Worm (Caenorhabditis elegans) whole organism, L3 larva: ENCODE measurements around the gene ceh-16.

ENCODE experiments used
- R02D3.7 ChIP-seq: fragments of 150-350 bp; optimal IDR thresholded peaks from 2 replicates; lab custom pipeline; 2014; ENCODE audit warnings: missing biosample characterization, missing genetic modification characterization
- ZK546.5 ChIP-seq: sonication (generic microtip); optimal IDR thresholded peaks from 2 replicates; lab custom pipeline; 2017; ENCODE audit warnings: missing biosample characterization, missing genetic modification characterization
- aly-2 ChIP-seq: fragments of 150-350 bp; optimal IDR thresholded peaks from 2 replicates; lab custom pipeline; 2014; ENCODE audit warnings: missing biosample characterization, missing genetic modification characterization
- ama-1 ChIP-seq: fragments of 150-350 bp; optimal IDR thresholded peaks from 2 replicates; lab custom pipeline; 2018
- ceh-16 ChIP-seq: sonication (generic microtip); optimal IDR thresholded peaks from 2 replicates; lab custom pipeline; 2017; ENCODE audit warnings: missing biosample characterization, missing genetic modification characterization
- ceh-28 ChIP-seq: fragments of 150-350 bp; optimal IDR thresholded peaks from 2 replicates; lab custom pipeline; 2014; ENCODE audit warnings: missing biosample characterization, missing genetic modification reagents, missing genetic modification characterization
- ceh-82 ChIP-seq: fragments of 150-350 bp; optimal IDR thresholded peaks from 2 replicates; lab custom pipeline; 2014; ENCODE audit warnings: missing biosample characterization, missing genetic modification characterization
- ceh-9 ChIP-seq: sonication (generic microtip); optimal IDR thresholded peaks from 2 replicates; lab custom pipeline; 2018; ENCODE audit warnings: missing biosample characterization, missing genetic modification characterization
- daf-12 ChIP-seq: fragments of 150-350 bp; optimal IDR thresholded peaks from 2 replicates; lab custom pipeline; 2014; ENCODE audit warnings: missing biosample characterization, missing genetic modification reagents, missing genetic modification characterization
- egl-27 ChIP-seq: sonication (generic microtip); optimal IDR thresholded peaks from 4 replicates; lab custom pipeline; 2017; ENCODE audit warnings: missing biosample characterization, missing genetic modification reagents, missing genetic modification characterization
- egl-5 ChIP-seq: fragments of 150-350 bp; optimal IDR thresholded peaks from 2 replicates; lab custom pipeline; 2017; ENCODE audit warnings: missing biosample characterization, missing genetic modification reagents, missing genetic modification characterization, inconsistent platforms
- elt-1 ChIP-seq: fragments of 150-350 bp; optimal IDR thresholded peaks from 2 replicates; lab custom pipeline; 2014; ENCODE audit warnings: missing biosample characterization, missing genetic modification characterization
- elt-2 ChIP-seq: sonication (generic microtip); optimal IDR thresholded peaks from 2 replicates; lab custom pipeline; 2016; ENCODE audit warnings: missing genetic modification reagents, mild to moderate bottlenecking, missing genetic modification characterization, missing compliant biosample characterization
- elt-3 ChIP-seq, 3 experiments: fragments of 150-350 bp in 1 of 3; sonication (generic microtip) in 2 of 3; optimal IDR thresholded peaks; 2 replicates in 2 of 3; 4 replicates in 1 of 3; lab custom pipeline; 2014 to 2017; ENCODE audit warnings: missing biosample characterization in 3 of 3, missing genetic modification characterization in 3 of 3
- fkh-10 ChIP-seq: sonication (generic microtip); optimal IDR thresholded peaks from 2 replicates; lab custom pipeline; 2017; ENCODE audit warnings: missing biosample characterization, missing genetic modification reagents, missing genetic modification characterization
- hmg-11 ChIP-seq: sonication (generic microtip); optimal IDR thresholded peaks from 2 replicates; lab custom pipeline; 2016; ENCODE audit warnings: missing genetic modification characterization, missing compliant biosample characterization
- jun-1 ChIP-seq: fragments of 150-350 bp; optimal IDR thresholded peaks from 2 replicates; lab custom pipeline; 2014; ENCODE audit warnings: missing biosample characterization, missing genetic modification reagents, missing genetic modification characterization
- lin-15B ChIP-seq: fragments of 150-350 bp; optimal IDR thresholded peaks from 2 replicates; lab custom pipeline; 2014; ENCODE audit warnings: missing biosample characterization, missing genetic modification characterization
- lin-39 ChIP-seq: fragments of 150-350 bp; optimal IDR thresholded peaks from 2 replicates; lab custom pipeline; 2018; ENCODE audit warnings: missing biosample characterization, missing genetic modification reagents, missing genetic modification characterization
- lsy-12 ChIP-seq: sonication (generic microtip); optimal IDR thresholded peaks from 2 replicates; lab custom pipeline; 2016; ENCODE audit warnings: mild to moderate bottlenecking, missing genetic modification characterization, missing compliant biosample characterization
- mdl-1 ChIP-seq: fragments of 150-350 bp; optimal IDR thresholded peaks from 2 replicates; lab custom pipeline; 2014; ENCODE audit warnings: missing biosample characterization, missing genetic modification characterization
- mml-1 ChIP-seq: fragments of 150-350 bp; sonication (generic microtip); optimal IDR thresholded peaks from 3 replicates; lab custom pipeline; 2014; ENCODE audit warnings: missing biosample characterization, missing genetic modification characterization
- nfya-1 ChIP-seq: sonication (generic microtip); optimal IDR thresholded peaks from 2 replicates; lab custom pipeline; 2017; ENCODE audit warnings: missing genetic modification characterization, mild to moderate bottlenecking, missing compliant biosample characterization, antibody characterized with exemption, moderate library complexity; ENCODE audit not compliant: insufficient read depth
- nhr-11 ChIP-seq: fragments of 150-350 bp; optimal IDR thresholded peaks from 2 replicates; lab custom pipeline; 2014; ENCODE audit warnings: missing biosample characterization, missing genetic modification characterization
- nhr-23 ChIP-seq: fragments of 150-350 bp; optimal IDR thresholded peaks from 2 replicates; lab custom pipeline; 2014; ENCODE audit warnings: missing biosample characterization, missing genetic modification reagents, missing genetic modification characterization
- nhr-237 ChIP-seq: fragments of 150-350 bp; optimal IDR thresholded peaks from 2 replicates; lab custom pipeline; 2014; ENCODE audit warnings: missing biosample characterization, missing genetic modification characterization
- nhr-25 ChIP-seq: sonication (generic microtip); optimal IDR thresholded peaks from 2 replicates; lab custom pipeline; 2017; ENCODE audit warnings: missing biosample characterization, missing genetic modification characterization
- nhr-28 ChIP-seq: fragments of 150-350 bp; optimal IDR thresholded peaks from 2 replicates; lab custom pipeline; 2014; ENCODE audit warnings: missing biosample characterization, missing genetic modification characterization
- nhr-43 ChIP-seq: sonication (generic microtip); optimal IDR thresholded peaks from 2 replicates; lab custom pipeline; 2016; ENCODE audit warnings: mild to moderate bottlenecking, missing genetic modification characterization, missing compliant biosample characterization; ENCODE audit not compliant: poor library complexity, severe bottlenecking
- nhr-67 ChIP-seq: fragments of 150-350 bp; optimal IDR thresholded peaks from 2 replicates; lab custom pipeline; 2014; ENCODE audit warnings: missing biosample characterization, missing genetic modification characterization
- nhr-76 ChIP-seq: fragments of 150-350 bp; sonication (generic microtip); optimal IDR thresholded peaks from 5 replicates; lab custom pipeline; 2014; ENCODE audit warnings: missing biosample characterization, missing genetic modification characterization
- nhr-77 ChIP-seq: fragments of 150-350 bp; optimal IDR thresholded peaks from 2 replicates; lab custom pipeline; 2014; ENCODE audit warnings: missing biosample characterization, missing genetic modification characterization
- pha-4 ChIP-seq: fragments of 150-350 bp; optimal IDR thresholded peaks from 2 replicates; lab custom pipeline; 2014; ENCODE audit warnings: missing biosample characterization, missing genetic modification reagents, missing genetic modification characterization
- pqm-1 ChIP-seq: fragments of 150-350 bp; optimal IDR thresholded peaks from 2 replicates; lab custom pipeline; 2017; ENCODE audit warnings: missing biosample characterization, missing genetic modification characterization, inconsistent platforms
- snpc-4 ChIP-seq: fragments of 150-350 bp; optimal IDR thresholded peaks from 2 replicates; lab custom pipeline; 2014; ENCODE audit warnings: missing biosample characterization, missing genetic modification characterization
- tbx-2 ChIP-seq: sonication (generic microtip); optimal IDR thresholded peaks from 2 replicates; lab custom pipeline; 2016; ENCODE audit warnings: mild to moderate bottlenecking, missing genetic modification characterization, missing compliant biosample characterization
- zag-1 ChIP-seq: fragments of 150-350 bp; optimal IDR thresholded peaks from 2 replicates; lab custom pipeline; 2014; ENCODE audit warnings: missing biosample characterization, missing genetic modification characterization
- ztf-11 ChIP-seq: fragments of 150-350 bp; optimal IDR thresholded peaks from 2 replicates; lab custom pipeline; 2014; ENCODE audit warnings: missing biosample characterization, missing genetic modification characterization
- ztf-4 ChIP-seq: fragments of 150-350 bp; optimal IDR thresholded peaks from 2 replicates; lab custom pipeline; 2014; ENCODE audit warnings: missing biosample characterization, missing genetic modification characterization

ceh-16 gene

ce11 chrIII:8652112-8652694 lies 29.7 kb downstream of the ceh-16 start:
- TF ChIP-seq ama-1 (lab: Kevin White, UChicago) (peak; percentile 93), lsy-12 (peak; percentile 6), nhr-25 (tag; lab: Kevin White, UChicago) (no peak)

- TF ChIP-seq ceh-9 (tag; lab: Kevin White, UChicago) (no peak), pqm-1 (tag; lab: Kevin White, UChicago) (no peak), mdl-1 (tag; lab: Kevin White, UChicago) (no peak), nhr-76 (tag; lab: Kevin White, UChicago) (no peak), mml-1 (tag; lab: Kevin White, UChicago) (no peak), elt-2 (tag; lab: Kevin White, UChicago) (no peak), nhr-28 (tag; lab: Kevin White, UChicago) (no peak), R02D3.7 (tag; lab: Kevin White, UChicago) (no peak), daf-12 (tag; lab: Kevin White, UChicago) (no peak), hmg-11 (tag; lab: Kevin White, UChicago) (peak; percentile 52), pha-4 (tag; lab: Kevin White, UChicago) (no peak), nhr-11 (no peak), elt-3 (tag; optimal IDR thresholded peaks at IDR 0.05; lab: Kevin White, UChicago) (peak in 1 of 3 experiments; percentile 64), ztf-11 (tag; lab: Kevin White, UChicago) (no peak), ama-1 (lab: Kevin White, UChicago) (peak; percentile 95), nhr-23 (tag; lab: Kevin White, UChicago) (peak; percentile 21), nhr-25 (tag; lab: Kevin White, UChicago) (peak; percentile 23), elt-1 (tag; lab: Kevin White, UChicago) (no peak), lin-39 (tag; lab: Kevin White, UChicago) (peak; percentile 71), ZK546.5 (no peak), nhr-237 (tag; lab: Kevin White, UChicago) (no peak), nhr-77 (tag; lab: Kevin White, UChicago) (no peak), fkh-10 (GFP tag; lab: Kevin White, UChicago) (no peak), zag-1 (tag; lab: Kevin White, UChicago) (no peak), ceh-82 (tag; lab: Kevin White, UChicago) (no peak), lin-15B (tag; lab: Kevin White, UChicago) (no peak), nhr-43 (peak; percentile 70), tbx-2 (tag; lab: Kevin White, UChicago) (peak; percentile 28), egl-27 (tag; lab: Kevin White, UChicago) (no peak), ceh-16 (tag; lab: Kevin White, UChicago) (no peak), nhr-67 (tag; lab: Kevin White, UChicago) (no peak), egl-5 (tag; lab: Kevin White, UChicago) (no peak), jun-1 (tag; lab: Kevin White, UChicago) (no peak), ceh-28 (tag; lab: Kevin White, UChicago) (no peak), ztf-4 (tag; lab: Kevin White, UChicago) (peak; percentile 21), nfya-1 (tag; lab: Kevin White, UChicago) (peak; percentile 36), aly-2 (tag; lab: Kevin White, UChicago) (no peak), lsy-12 (no peak)
Observed at ce11 chrIII:8652922-8653321, 30.4 kb downstream of the ceh-16 start.

- TF ChIP-seq snpc-4 (tag; lab: Kevin White, UChicago) (no peak), nhr-237 (tag; lab: Kevin White, UChicago) (no peak), nfya-1 (tag; lab: Kevin White, UChicago) (no peak), ama-1 (lab: Kevin White, UChicago) (peak; percentile 88), ceh-28 (tag; lab: Kevin White, UChicago) (no peak)
Observed at ce11 chrIII:8653457-8653856, 30.9 kb downstream of the ceh-16 start.
